Fruit fly (Drosophila melanogaster): ENCODE data around the gene CG6621.

CG6621 gene

dm6 chr3R:10886462-10887315, 6.6 kb downstream of the CG6621 start (continued):
- no peak for TF ChIP-seq Dref (GFP tag; IDR thresholded peaks at IDR 0.05)
- TF ChIP-seq bowl (GFP tag; IDR thresholded peaks at IDR 0.05) = peak; percentile 85
- TF ChIP-seq tna (GFP tag; IDR thresholded peaks at IDR 0.05; ENCODE audit: partially characterized antibody) = 0 out of 2 replicates have a peak, but pooled peaks have one; percentile 7
- TF ChIP-seq Hsf (GFP tag; optimal IDR thresholded peaks at IDR 0.05) = peak; percentile 91
- peak; percentile 81 for TF ChIP-seq rib (GFP tag; IDR thresholded peaks at IDR 0.05)
- TF ChIP-seq CG2678 (tag; optimal IDR thresholded peaks at IDR 0.05) = peak; percentile 95
- peak; percentile 94 for TF ChIP-seq CG13894 (tag; optimal IDR thresholded peaks at IDR 0.05)
- peak; percentile 73 for TF ChIP-seq Awh (GFP tag; IDR thresholded peaks at IDR 0.05)
- TF ChIP-seq ci (GFP tag; IDR thresholded peaks at IDR 0.05) = peak; percentile 90
- no peak for TF ChIP-seq lov (optimal IDR thresholded peaks at IDR 0.05)
- peak; percentile 67; the same call in 1 of the 3 replicates for TF ChIP-seq lov (GFP tag; IDR thresholded peaks at IDR 0.05)
- peak; percentile 75 for TF ChIP-seq cas (GFP tag; IDR thresholded peaks at IDR 0.05)
- peak; percentile 80 for TF ChIP-seq lbe (GFP tag; optimal IDR thresholded peaks at IDR 0.05)
- TF ChIP-seq Sox100B (GFP tag; optimal IDR thresholded peaks at IDR 0.05) = peak; percentile 89
- no peak for TF ChIP-seq hkb (optimal IDR thresholded peaks at IDR 0.05)
- TF ChIP-seq hkb (GFP tag; IDR thresholded peaks at IDR 0.05) = peak; percentile 91
- peak; percentile 91 for TF ChIP-seq Fer3 (tag; optimal IDR thresholded peaks at IDR 0.05)
- peak; percentile 92 for TF ChIP-seq sob (GFP tag; IDR thresholded peaks at IDR 0.05)
- peak; percentile 56 for TF ChIP-seq CG33213 (GFP tag; optimal IDR thresholded peaks at IDR 0.05)
- peak; percentile 34; the same call in 1 of the 3 replicates for TF ChIP-seq C15 (GFP tag; IDR thresholded peaks at IDR 0.05)
- TF ChIP-seq bbx (GFP tag; IDR thresholded peaks at IDR 0.05; ENCODE audit: partially characterized antibody) = no peak
- TF ChIP-seq CG11093 (GFP tag; IDR thresholded peaks at IDR 0.05) = 0 out of 3 replicates have a peak, but pooled peaks have one; percentile 51
- TF ChIP-seq dysf (GFP tag; IDR thresholded peaks at IDR 0.05) = peak; percentile 93
- peak; percentile 92 for TF ChIP-seq CG7839 (tag; optimal IDR thresholded peaks at IDR 0.05)
- peak; percentile 64 for TF ChIP-seq ro (GFP tag; IDR thresholded peaks at IDR 0.05)
- TF ChIP-seq CG32532 (GFP tag; IDR thresholded peaks at IDR 0.05) = peak; percentile 94
- TF ChIP-seq sd (tag; optimal IDR thresholded peaks at IDR 0.05) = peak; percentile 80
- peak; percentile 74 for TF ChIP-seq en (GFP tag; optimal IDR thresholded peaks at IDR 0.05)
- peak; percentile 79 for TF ChIP-seq CG1529 (GFP tag; optimal IDR thresholded peaks at IDR 0.05)
- peak; percentile 97 for TF ChIP-seq CG18599 (GFP tag; optimal IDR thresholded peaks at IDR 0.05)
- peak; percentile 88 for TF ChIP-seq CG4424 (GFP tag; optimal IDR thresholded peaks at IDR 0.05)
- TF ChIP-seq HLHmδ (GFP tag; optimal IDR thresholded peaks at IDR 0.05) = no peak
- peak; percentile 86 for TF ChIP-seq Camta (GFP tag; optimal IDR thresholded peaks at IDR 0.05)
- peak; percentile 84 for TF ChIP-seq CG10147 (GFP tag; optimal IDR thresholded peaks at IDR 0.05)
- no peak for TF ChIP-seq bigmax (GFP tag; optimal IDR thresholded peaks at IDR 0.05)
- TF ChIP-seq Atf6 (GFP tag; IDR thresholded peaks at IDR 0.05) = peak; percentile 92
- TF ChIP-seq CG8388 (GFP tag; optimal IDR thresholded peaks at IDR 0.05) = peak; percentile 84
- TF ChIP-seq CG7987 (GFP tag; optimal IDR thresholded peaks at IDR 0.05) = peak; percentile 12
- TF ChIP-seq btn (GFP tag; optimal IDR thresholded peaks at IDR 0.05) = peak; percentile 47
- peak; percentile 93 for TF ChIP-seq CG31441 (GFP tag; IDR thresholded peaks at IDR 0.05)
- peak; percentile 84 for TF ChIP-seq Hmx (GFP tag; optimal IDR thresholded peaks at IDR 0.05)
- TF ChIP-seq shn (GFP tag; optimal IDR thresholded peaks at IDR 0.05) = peak; percentile 74
- TF ChIP-seq CG7745 (tag; optimal IDR thresholded peaks at IDR 0.05) = no peak
- peak; percentile 89 for TF ChIP-seq CG7786 (GFP tag; optimal IDR thresholded peaks at IDR 0.05)
- TF ChIP-seq CG6813 (GFP tag; optimal IDR thresholded peaks at IDR 0.05) = peak; percentile 91
- TF ChIP-seq slp2 (GFP tag; optimal IDR thresholded peaks at IDR 0.05) = peak; percentile 91
- TF ChIP-seq CG3847 (GFP tag; IDR thresholded peaks at IDR 0.05) = peak; percentile 91
- TF ChIP-seq gsb (GFP tag; IDR thresholded peaks at IDR 0.05) = peak; percentile 77; the same call in 1 of the 2 replicates
- TF ChIP-seq CG7556 (GFP tag; optimal IDR thresholded peaks at IDR 0.05) = peak; percentile 95
- peak; percentile 79 for TF ChIP-seq jigr1 (GFP tag; IDR thresholded peaks at IDR 0.05)
